Worm (Caenorhabditis elegans) whole organism, late embryonic: ENCODE measurements around the gene glr-2.

Experiments used
- C08G9.2 ChIP-seq: sonication (generic microtip); optimal IDR thresholded peaks from 2 replicates; lab custom pipeline; 2016; ENCODE audit warnings: mild to moderate bottlenecking, missing genetic modification characterization, moderate library complexity, missing compliant biosample characterization
- C38D4.7 ChIP-seq: fragments of 200-800 bp; sonication (Bioruptor generic); optimal IDR thresholded peaks from 2 replicates; lab custom pipeline; 2018; ENCODE audit warnings: mild to moderate bottlenecking, missing genetic modification characterization, moderate library complexity, missing compliant biosample characterization
- F13H6.1 ChIP-seq: sonication (generic microtip); optimal IDR thresholded peaks from 2 replicates; lab custom pipeline; 2016; ENCODE audit warnings: missing genetic modification characterization, missing compliant biosample characterization
- K09A11.1 ChIP-seq: sonication (generic microtip); optimal IDR thresholded peaks from 2 replicates; lab custom pipeline; 2017; ENCODE audit warnings: antibody characterized with exemption, mild to moderate bottlenecking, missing genetic modification characterization, missing compliant biosample characterization; ENCODE audit not compliant: insufficient read depth
- ahr-1 ChIP-seq: sonication (generic microtip); optimal IDR thresholded peaks from 2 replicates; lab custom pipeline; 2016; ENCODE audit warnings: missing genetic modification characterization, missing compliant biosample characterization
- ceh-18 ChIP-seq: sonication (generic microtip); optimal IDR thresholded peaks from 2 replicates; lab custom pipeline; 2016; ENCODE audit warnings: missing genetic modification characterization, missing compliant biosample characterization
- ceh-22 ChIP-seq: sonication (generic microtip); optimal IDR thresholded peaks from 2 replicates; lab custom pipeline; 2017; ENCODE audit warnings: missing biosample characterization, missing genetic modification characterization
- ceh-30 ChIP-seq: fragments of 150-350 bp; optimal IDR thresholded peaks from 2 replicates; lab custom pipeline; 2014; ENCODE audit warnings: missing biosample characterization, missing genetic modification characterization
- ceh-31 ChIP-seq: sonication (generic microtip); optimal IDR thresholded peaks from 2 replicates; lab custom pipeline; 2016; ENCODE audit warnings: missing genetic modification characterization, missing compliant biosample characterization
- ceh-34 ChIP-seq: sonication (generic microtip); optimal IDR thresholded peaks from 2 replicates; lab custom pipeline; 2016; ENCODE audit warnings: mild to moderate bottlenecking, missing genetic modification characterization, missing compliant biosample characterization
- ceh-48 ChIP-seq: sonication (generic microtip); optimal IDR thresholded peaks from 2 replicates; lab custom pipeline; 2016; ENCODE audit warnings: missing genetic modification characterization, inconsistent platforms, missing compliant biosample characterization
- ceh-6 ChIP-seq: fragments of 200-800 bp; sonication (Bioruptor generic); optimal IDR thresholded peaks from 2 replicates; lab custom pipeline; 2018; ENCODE audit warnings: mild to moderate bottlenecking, missing genetic modification characterization, missing compliant biosample characterization
- ets-4 ChIP-seq: sonication (generic microtip); optimal IDR thresholded peaks from 2 replicates; lab custom pipeline; 2016; ENCODE audit warnings: missing genetic modification characterization, missing compliant biosample characterization
- fax-1 ChIP-seq: sonication (generic microtip); optimal IDR thresholded peaks from 2 replicates; lab custom pipeline; 2016; ENCODE audit warnings: missing genotype, missing genetic modification characterization, missing compliant biosample characterization
- hlh-13 ChIP-seq: fragments of 200-800 bp; sonication (Bioruptor generic); optimal IDR thresholded peaks from 2 replicates; lab custom pipeline; 2018; ENCODE audit warnings: mild to moderate bottlenecking, missing genetic modification characterization, missing compliant biosample characterization
- hlh-15 ChIP-seq: sonication (generic microtip); optimal IDR thresholded peaks from 2 replicates; lab custom pipeline; 2016; ENCODE audit warnings: missing genetic modification characterization, missing compliant biosample characterization
- hlh-30 ChIP-seq: sonication (generic microtip); optimal IDR thresholded peaks from 2 replicates; lab custom pipeline; 2017; ENCODE audit warnings: antibody characterized with exemption, missing genetic modification characterization, missing compliant biosample characterization; ENCODE audit not compliant: insufficient read depth
- hlh-6 ChIP-seq: sonication (generic microtip); optimal IDR thresholded peaks from 2 replicates; lab custom pipeline; 2016; ENCODE audit warnings: missing genotype, missing genetic modification characterization, missing compliant biosample characterization
- hlh-8 ChIP-seq: sonication (generic microtip); optimal IDR thresholded peaks from 2 replicates; lab custom pipeline; 2016; ENCODE audit warnings: missing genotype, missing genetic modification characterization, missing compliant biosample characterization
- lim-6 ChIP-seq: sonication (generic microtip); optimal IDR thresholded peaks from 2 replicates; lab custom pipeline; 2016; ENCODE audit warnings: missing genetic modification characterization, missing compliant biosample characterization
- lin-11 ChIP-seq: fragments of 200-800 bp; sonication (Bioruptor generic); optimal IDR thresholded peaks from 2 replicates; lab custom pipeline; 2018; ENCODE audit warnings: mild to moderate bottlenecking, missing genetic modification characterization, missing compliant biosample characterization
- madf-2 ChIP-seq: sonication (generic microtip); optimal IDR thresholded peaks from 2 replicates; lab custom pipeline; 2017; ENCODE audit warnings: missing genetic modification characterization, missing compliant biosample characterization
- nfya-1 ChIP-seq: sonication (generic microtip); optimal IDR thresholded peaks from 2 replicates; lab custom pipeline; 2017; ENCODE audit warnings: missing genetic modification characterization, mild to moderate bottlenecking, missing compliant biosample characterization, antibody characterized with exemption, moderate library complexity
- npax-4 ChIP-seq: sonication (generic microtip); optimal IDR thresholded peaks from 2 replicates; lab custom pipeline; 2016; ENCODE audit warnings: missing genetic modification characterization, missing compliant biosample characterization
- pax-1 ChIP-seq: fragments of 150-350 bp; optimal IDR thresholded peaks from 2 replicates; lab custom pipeline; 2014; ENCODE audit warnings: missing biosample characterization, missing genetic modification characterization
- pha-2 ChIP-seq: sonication (generic microtip); optimal IDR thresholded peaks from 2 replicates; lab custom pipeline; 2017; ENCODE audit warnings: mild to moderate bottlenecking, missing genetic modification characterization, missing compliant biosample characterization
- pha-4 ChIP-seq: fragments of 150-350 bp; optimal IDR thresholded peaks from 2 replicates; lab custom pipeline; 2018; ENCODE audit warnings: missing biosample characterization, missing genetic modification reagents, missing genetic modification characterization
- pros-1 ChIP-seq: fragments of 150-350 bp; optimal IDR thresholded peaks from 2 replicates; lab custom pipeline; 2014; ENCODE audit warnings: missing biosample characterization, missing genetic modification reagents, missing genetic modification characterization
- ref-2 ChIP-seq: sonication (generic microtip); optimal IDR thresholded peaks from 2 replicates; lab custom pipeline; 2016; ENCODE audit warnings: missing genetic modification characterization, missing compliant biosample characterization
- rnt-1 ChIP-seq: sonication (generic microtip); optimal IDR thresholded peaks from 2 replicates; lab custom pipeline; 2016; ENCODE audit warnings: missing genetic modification characterization, missing compliant biosample characterization
- sox-2 ChIP-seq: fragments of 200-800 bp; sonication (Bioruptor generic); IDR thresholded peaks from 2 replicates; pipeline ENCODE4 v1.3.6; 2022; ENCODE audit warnings: missing genetic modification reagents, missing genetic modification characterization, missing compliant biosample characterization
- tbx-2 ChIP-seq: sonication (generic microtip); optimal IDR thresholded peaks from 2 replicates; lab custom pipeline; 2016; ENCODE audit warnings: missing genetic modification characterization, missing compliant biosample characterization
- tbx-7 ChIP-seq: sonication (generic microtip); optimal IDR thresholded peaks from 2 replicates; lab custom pipeline; 2016; ENCODE audit warnings: missing genotype, missing genetic modification characterization, missing compliant biosample characterization
- ttx-3 ChIP-seq: sonication (generic microtip); optimal IDR thresholded peaks from 2 replicates; lab custom pipeline; 2016; ENCODE audit warnings: missing genetic modification reagents, missing genetic modification characterization, missing compliant biosample characterization
- unc-3 ChIP-seq, 2 experiments: fragments of 200-800 bp in 1 of 2; sonication (Bioruptor generic) in 1 of 2; sonication (generic microtip) in 1 of 2; conservative IDR thresholded peaks in 1 of 2; optimal IDR thresholded peaks in 1 of 2; 2 replicates each; pipeline versions ENCODE4 v1.3.6 to Lab custom; 2016 to 2022; ENCODE audit warnings: missing compliant biosample characterization in 2 of 2, missing genetic modification characterization in 2 of 2, missing genetic modification reagents in 1 of 2
- unc-42 ChIP-seq: sonication (generic microtip); optimal IDR thresholded peaks from 2 replicates; lab custom pipeline; 2016; ENCODE audit warnings: missing genotype, missing genetic modification characterization, missing compliant biosample characterization
- unc-86 ChIP-seq: sonication (generic microtip); optimal IDR thresholded peaks from 2 replicates; lab custom pipeline; 2016; ENCODE audit warnings: missing genetic modification characterization, missing compliant biosample characterization

The glr-2 gene

DNA sequence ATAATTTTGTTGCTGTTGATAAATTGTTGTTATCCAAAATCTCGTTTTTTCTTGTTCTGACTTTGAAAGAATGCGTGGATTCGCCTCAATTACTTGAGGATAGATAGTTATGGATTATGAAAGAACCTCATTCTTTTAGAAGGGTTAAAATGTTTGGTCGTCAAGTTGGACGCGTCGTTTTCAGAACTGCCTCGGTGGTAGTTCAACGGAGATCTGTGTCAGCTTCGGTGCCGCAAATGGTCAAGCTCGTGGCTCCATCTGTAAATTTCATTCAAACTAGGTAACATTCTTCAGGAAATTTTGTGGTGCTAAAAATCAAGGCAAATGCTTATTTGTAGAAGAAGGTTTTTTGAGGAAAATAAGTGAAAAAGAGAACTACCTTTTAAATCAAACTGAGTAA, 35.9 kb upstream of the glr-2 start, which contains the start of gene ndab-2:
TSS of gene ndab-2 (plus strand) at position 140 of the 400 bp plus-strand sequence.
- TF ChIP-seq ceh-22 (tag; lab: Kevin White, UChicago) (no peak), hlh-8 (tag; lab: Kevin White, UChicago) (no peak), rnt-1 (no peak), ets-4 (no peak), fax-1 (tag; lab: Kevin White, UChicago) (no peak), ahr-1 (tag; lab: Kevin White, UChicago) (no peak), hlh-6 (tag; lab: Kevin White, UChicago) (no peak), hlh-30 (tag; lab: Kevin White, UChicago) (no peak), ceh-18 (tag; lab: Kevin White, UChicago) (no peak), unc-3 (GFP tag; conservative IDR thresholded peaks at IDR 0.05; lab: Robert Waterston, UW) (no peak), unc-3 (tag; optimal IDR thresholded peaks at IDR 0.05; lab: Kevin White, UChicago) (no peak), F13H6.1 (no peak), pax-1 (no peak), hlh-15 (tag; lab: Kevin White, UChicago) (no peak), ceh-48 (no peak), C38D4.7 (GFP tag; lab: Kevin White, UChicago) (no peak), K09A11.1 (tag; lab: Kevin White, UChicago) (no peak), pha-4 (tag; lab: Kevin White, UChicago) (no peak)

ce11 chrIII:7179538-7180301, 35.0 kb upstream of the glr-2 start, which contains the start of the genes rps-14 and rpl-36:
rps-14 (minus strand) TSS chrIII:7179588.
rpl-36 (plus strand) TSS chrIII:7180251.
- TF ChIP-seq pax-1 (peak; percentile 81), hlh-15 (tag; lab: Kevin White, UChicago) (no peak), F13H6.1 (no peak), ttx-3 (tag; lab: Kevin White, UChicago) (no peak), npax-4 (tag; lab: Kevin White, UChicago) (no peak), pha-2 (tag; lab: Kevin White, UChicago) (no peak), nfya-1 (tag; lab: Kevin White, UChicago) (peak; percentile 87), ceh-34 (tag; lab: Kevin White, UChicago) (peak; percentile 13), ceh-6 (no peak), tbx-2 (tag; lab: Kevin White, UChicago) (peak; percentile 18), C08G9.2 (tag; lab: Kevin White, UChicago) (no peak), ceh-31 (peak; percentile 46), madf-2 (tag; lab: Kevin White, UChicago) (no peak), unc-42 (tag; lab: Kevin White, UChicago) (peak; percentile 64), K09A11.1 (tag; lab: Kevin White, UChicago) (no peak), lin-11 (tag; lab: Kevin White, UChicago) (no peak), ceh-18 (tag; lab: Kevin White, UChicago) (peak; percentile 27), ceh-30 (tag; lab: Kevin White, UChicago) (peak; percentile 14), tbx-7 (no peak), ref-2 (tag; lab: Kevin White, UChicago) (peak; percentile 2), pros-1 (no peak), lim-6 (tag; lab: Kevin White, UChicago) (no peak), unc-3 (GFP tag; conservative IDR thresholded peaks at IDR 0.05; lab: Robert Waterston, UW) (no peak), unc-3 (tag; optimal IDR thresholded peaks at IDR 0.05; lab: Kevin White, UChicago) (no peak), unc-86 (tag; lab: Kevin White, UChicago) (peak; percentile 26), sox-2 (GFP tag; lab: Robert Waterston, UW) (0 out of 2 replicates have a peak, but pooled peaks have one; percentile 33), hlh-13 (GFP tag; lab: Kevin White, UChicago) (no peak), ceh-48 (no peak)
- TF ChIP-seq, all 69 proteins: peak for 11
